Fruit fly (Drosophila melanogaster): Measurements from ENCODE around the gene Golgin84.

DNA sequence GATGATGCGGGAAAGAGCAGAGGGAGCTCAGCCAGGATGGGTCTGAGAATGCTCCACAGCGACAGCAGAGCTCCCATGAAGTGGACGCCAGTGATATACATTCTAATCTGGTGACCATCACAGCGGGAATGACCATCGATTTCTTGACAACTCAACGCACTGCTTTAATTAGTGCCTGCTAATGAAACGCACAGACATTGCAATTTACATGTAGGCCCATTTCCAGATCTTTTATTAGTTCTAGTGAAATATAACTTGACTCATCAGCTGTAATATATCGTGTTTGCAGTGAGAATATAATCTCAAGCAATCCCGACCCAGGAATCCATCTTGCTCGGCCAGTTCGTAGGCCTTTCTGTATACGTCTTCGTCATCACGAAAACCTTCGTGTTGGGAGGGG lies 9.4 kb upstream of the Golgin84 start, which contains the start of gene CG42811:
- TF ChIP-seq EcR (GFP tag; optimal IDR thresholded peaks at IDR 0.05) (no peak), CG15710 (tag; optimal IDR thresholded peaks at IDR 0.05) (no peak), Pif1B (GFP tag; optimal IDR thresholded peaks at IDR 0.05) (no peak), Pif1A (GFP tag; optimal IDR thresholded peaks at IDR 0.05) (no peak), Snoo (tag; optimal IDR thresholded peaks at IDR 0.05) (no peak), CG4496 (GFP tag; IDR thresholded peaks at IDR 0.05) (no peak), CG14655 (GFP tag; optimal IDR thresholded peaks at IDR 0.05) (no peak), rn (GFP tag; IDR thresholded peaks at IDR 0.05) (no peak), gl (tag; optimal IDR thresholded peaks at IDR 0.05) (no peak), CG13204 (GFP tag; optimal IDR thresholded peaks at IDR 0.05) (no peak)

Measured in whole organism, pupa.